Fruit fly (Drosophila melanogaster) whole organism, embryonic: ENCODE data around the gene lap.
A peak's percentile ranks its signal among the peaks of the same experiment; 100 is the strongest.

ENCODE experiments used
- CG1602 ChIP-seq: fragments of 200-800 bp; sonication (Bioruptor generic); optimal IDR thresholded peaks from 3 replicates; lab custom pipeline; 2016; ENCODE audit warnings: missing biosample characterization, missing genetic modification characterization
- Dref ChIP-seq: fragments of 200-800 bp; sonication (Bioruptor generic); IDR thresholded peaks from 2 replicates; pipeline ENCODE4 v1.3.6; 2022; ENCODE audit warnings: missing biosample characterization, missing genetic modification characterization
- GATAe ChIP-seq: fragments of 200-800 bp; sonication (Bioruptor generic); conservative IDR thresholded peaks from 2 replicates; pipeline ENCODE4 v1.3.6; 2022; ENCODE audit warnings: missing biosample characterization, missing genetic modification characterization
- gfzf ChIP-seq: fragments of 200-800 bp; sonication (Bioruptor generic); optimal IDR thresholded peaks from 2 replicates; lab custom pipeline; 2016; ENCODE audit warnings: missing biosample characterization, mild to moderate bottlenecking, missing genetic modification characterization, moderate library complexity
- sr ChIP-seq: fragments of 200-800 bp; sonication (Bioruptor generic); IDR thresholded peaks from 3 replicates; pipeline ENCODE4 v1.3.6; 2022; ENCODE audit warnings: missing biosample characterization, missing genetic modification characterization

DNA sequence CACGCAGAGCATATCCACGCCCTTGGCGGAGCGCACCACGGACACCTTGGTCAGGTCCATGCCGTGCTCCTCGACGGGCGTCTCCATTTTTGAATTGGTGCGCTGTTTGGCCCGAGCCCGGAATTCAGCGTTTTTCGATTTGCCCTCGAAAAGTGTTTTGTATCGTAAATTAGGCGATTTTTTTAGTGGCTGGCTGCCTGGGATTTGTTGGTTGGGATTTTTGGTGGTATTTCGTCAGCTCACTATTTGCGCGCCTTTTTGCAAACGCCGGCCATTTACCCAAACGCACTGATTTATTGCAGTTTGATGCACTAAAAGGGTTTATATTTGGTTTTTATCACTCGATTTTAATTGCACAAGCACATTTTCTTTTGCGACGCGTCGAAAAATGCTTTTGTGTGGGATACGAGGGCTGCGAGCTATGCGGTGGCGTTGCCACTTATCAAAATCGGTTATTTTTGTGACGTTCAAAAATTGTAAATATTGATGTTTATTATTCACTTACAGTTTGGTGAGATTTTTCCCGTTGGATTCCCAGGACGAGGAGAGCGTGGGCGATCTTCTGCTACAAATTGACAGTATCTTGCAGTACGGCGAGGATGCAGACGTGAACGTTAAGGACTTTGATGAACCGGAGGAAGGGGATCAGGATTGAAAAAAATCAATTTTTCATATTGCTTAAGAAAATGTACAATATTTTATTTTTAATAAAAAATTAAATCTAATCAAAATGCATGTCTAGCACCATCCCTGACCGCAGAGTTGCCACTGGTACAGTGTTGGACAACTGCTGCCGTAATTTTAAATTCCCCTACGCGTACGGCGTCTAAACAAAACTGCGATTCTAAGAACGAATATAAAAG lies 36.0 kb upstream of the lap start, which contains the start of the genes gfzf and Sas-4:
- TF ChIP-seq CG1602 (GFP tag; lab: Kevin White, UChicago) (peak; percentile 57), GATAe (GFP tag; lab: Robert Waterston, UW) (peak; percentile 47; the same call in 1 of the 2 replicates), gfzf (peak; percentile 95), Dref (GFP tag; lab: Robert Waterston, UW) (0 out of 2 replicates have a peak, but pooled peaks have one; percentile 32), sr (GFP tag; lab: Robert Waterston, UW) (no peak)
